Fruit fly (Drosophila melanogaster) whole organism, embryonic: Measurements from ENCODE around the gene TMEM216.

Experiments used
- Atf6 ChIP-seq: fragments of 200-800 bp; sonication (Bioruptor generic); IDR thresholded peaks from 2 replicates; pipeline ENCODE4 v1.3.6; 2022; ENCODE audit warnings: missing biosample characterization, missing genetic modification characterization
- CG10267 ChIP-seq: fragments of 200-800 bp; sonication (Bioruptor generic); optimal IDR thresholded peaks from 2 replicates; lab custom pipeline; 2018; ENCODE audit warnings: missing biosample characterization, mild to moderate bottlenecking, missing genetic modification characterization, moderate library complexity
- CG10959 ChIP-seq: fragments of 200-800 bp; sonication (Bioruptor generic); IDR thresholded peaks from 2 replicates; pipeline ENCODE4 v1.3.6; 2022; ENCODE audit warnings: missing biosample characterization, missing genetic modification characterization
- CG11093 ChIP-seq: fragments of 200-800 bp; sonication (Bioruptor generic); IDR thresholded peaks from 3 replicates; pipeline ENCODE4 v1.3.6; 2022; ENCODE audit warnings: missing biosample characterization, missing genetic modification characterization
- CG11695 ChIP-seq: fragments of 200-800 bp; sonication (Bioruptor generic); IDR thresholded peaks from 3 replicates; pipeline ENCODE4 v1.3.6; 2022; ENCODE audit warnings: missing biosample characterization, missing genetic modification characterization
- CG1233 ChIP-seq: fragments of 200-800 bp; sonication (Bioruptor generic); optimal IDR thresholded peaks from 4 replicates; lab custom pipeline; 2018; ENCODE audit warnings: missing biosample characterization, mild to moderate bottlenecking, missing genetic modification characterization
- CG13287 ChIP-seq: fragments of 200-800 bp; sonication (Bioruptor generic); IDR thresholded peaks from 2 replicates; pipeline ENCODE4 v1.3.6; 2022; ENCODE audit warnings: missing biosample characterization, missing genetic modification characterization; ENCODE audit not compliant: partially characterized antibody
- CG14710 ChIP-seq: fragments of 200-800 bp; sonication (Bioruptor generic); optimal IDR thresholded peaks from 3 replicates; lab custom pipeline; 2019; ENCODE audit warnings: missing biosample characterization, mild to moderate bottlenecking, missing genetic modification characterization, moderate library complexity
- CG14860 ChIP-seq: fragments of 200-800 bp; sonication (Bioruptor generic); IDR thresholded peaks from 3 replicates; pipeline ENCODE4 v1.3.6; 2022; ENCODE audit warnings: missing biosample characterization, missing genetic modification characterization; ENCODE audit not compliant: partially characterized antibody
- CG15601 ChIP-seq: fragments of 200-800 bp; sonication (Bioruptor generic); optimal IDR thresholded peaks from 3 replicates; lab custom pipeline; 2019; ENCODE audit warnings: missing biosample characterization, mild to moderate bottlenecking, missing genetic modification characterization, moderate library complexity
- CG17612 ChIP-seq: fragments of 200-800 bp; sonication (Bioruptor generic); IDR thresholded peaks from 2 replicates; pipeline ENCODE4 v1.3.6; 2022; ENCODE audit warnings: missing biosample characterization, missing genetic modification characterization
- CG1832 ChIP-seq: fragments of 200-800 bp; sonication (Bioruptor generic); optimal IDR thresholded peaks from 2 replicates; lab custom pipeline; 2017; ENCODE audit warnings: missing biosample characterization, mild to moderate bottlenecking, missing genetic modification characterization, inconsistent platforms
- CG2875 ChIP-seq: fragments of 200-800 bp; sonication (Bioruptor generic); optimal IDR thresholded peaks from 2 replicates; lab custom pipeline; 2017; ENCODE audit warnings: missing biosample characterization, mild to moderate bottlenecking, missing genetic modification characterization, missing genetic modification reagents
- CG30020 ChIP-seq: fragments of 200-800 bp; optimal IDR thresholded peaks from 2 replicates; lab custom pipeline; 2019; ENCODE audit warnings: missing biosample characterization, mild to moderate bottlenecking, missing genetic modification characterization, moderate library complexity
- CG32772 ChIP-seq: fragments of 200-800 bp; sonication (Bioruptor generic); IDR thresholded peaks from 2 replicates; pipeline ENCODE4 v1.3.6; 2022; ENCODE audit warnings: missing biosample characterization, missing genetic modification characterization
- CG6683 ChIP-seq: fragments of 200-800 bp; sonication (Bioruptor generic); optimal IDR thresholded peaks from 2 replicates; lab custom pipeline; 2017; ENCODE audit warnings: missing biosample characterization, mild to moderate bottlenecking, missing genetic modification characterization, missing genetic modification reagents
- CG6813 ChIP-seq: fragments of 200-800 bp; sonication (Bioruptor generic); optimal IDR thresholded peaks from 2 replicates; lab custom pipeline; 2017; ENCODE audit warnings: missing biosample characterization, missing genetic modification characterization, mild to moderate bottlenecking, moderate library complexity, missing genetic modification reagents
- CG6854 ChIP-seq: fragments of 200-800 bp; sonication (Bioruptor generic); optimal IDR thresholded peaks from 3 replicates; lab custom pipeline; 2017; ENCODE audit warnings: missing biosample characterization, mild to moderate bottlenecking, missing genetic modification characterization
- CG9932 ChIP-seq: fragments of 200-800 bp; sonication (Bioruptor generic); IDR thresholded peaks from 2 replicates; pipeline ENCODE4 v1.3.6; 2022; ENCODE audit warnings: missing biosample characterization, missing genetic modification characterization
- CkIIα-i1 ChIP-seq: fragments of 200-800 bp; sonication (Bioruptor generic); IDR thresholded peaks from 2 replicates; pipeline ENCODE4 v1.3.6; 2022; ENCODE audit warnings: missing biosample characterization, missing genetic modification characterization
- D19A ChIP-seq: fragments of 200-800 bp; optimal IDR thresholded peaks from 3 replicates; lab custom pipeline; 2019; ENCODE audit warnings: missing biosample characterization, mild to moderate bottlenecking, missing genetic modification characterization, moderate library complexity
- Dad ChIP-seq: fragments of 200-800 bp; sonication (Bioruptor generic); optimal IDR thresholded peaks from 3 replicates; lab custom pipeline; 2016; ENCODE audit warnings: missing biosample characterization, missing genetic modification characterization
- Deaf1 ChIP-seq: fragments of 200-800 bp; optimal IDR thresholded peaks from 3 replicates; lab custom pipeline; 2019; ENCODE audit warnings: missing biosample characterization, mild to moderate bottlenecking, missing genetic modification characterization, moderate library complexity
- Dip2 ChIP-seq: fragments of 200-800 bp; sonication (Bioruptor generic); IDR thresholded peaks from 2 replicates; pipeline ENCODE4 v1.3.6; 2022; ENCODE audit warnings: missing biosample characterization, missing genetic modification characterization
- Fer3 ChIP-seq: fragments of 200-800 bp; sonication (Bioruptor generic); optimal IDR thresholded peaks from 2 replicates; lab custom pipeline; 2018; ENCODE audit warnings: missing biosample characterization, mild to moderate bottlenecking, missing genetic modification characterization, moderate library complexity
- Hmx ChIP-seq: fragments of 200-800 bp; sonication (Bioruptor generic); optimal IDR thresholded peaks from 2 replicates; lab custom pipeline; 2016; ENCODE audit warnings: missing biosample characterization, missing genetic modification characterization
- Hr39 ChIP-seq: fragments of >200 bp; optimal IDR thresholded peaks from 2 replicates; lab custom pipeline; 2017
- Hr78 ChIP-seq, 2 experiments: fragments of 200-800 bp in 1 of 2; fragments of >200 bp in 1 of 2; sonication (Bioruptor generic) in 1 of 2; optimal IDR thresholded peaks; 2 replicates each; lab custom pipeline; 2017 to 2019; ENCODE audit warnings: missing biosample characterization in 2 of 2, missing genetic modification characterization in 2 of 2, mild to moderate bottlenecking in 1 of 2, moderate library complexity in 1 of 2
- Side ChIP-seq: fragments of 200-800 bp; sonication (Bioruptor generic); optimal IDR thresholded peaks from 2 replicates; lab custom pipeline; 2016; ENCODE audit warnings: missing biosample characterization, missing genetic modification characterization
- Stat92E ChIP-seq, 3 experiments: fragments of >200 bp in 2 of 3; fragments of 200-800 bp in 1 of 3; sonication (Bioruptor generic) in 1 of 3; optimal IDR thresholded peaks; 2 replicates each; lab custom pipeline; 2017 to 2019; ENCODE audit warnings: missing biosample characterization in 3 of 3, missing genetic modification characterization in 3 of 3, mild to moderate bottlenecking in 1 of 3, moderate library complexity in 1 of 3
- Tbp ChIP-seq: fragments of >200 bp; optimal IDR thresholded peaks from 2 replicates; lab custom pipeline; 2018; ENCODE audit warnings: missing biosample characterization, missing genetic modification characterization
- Vsx1 ChIP-seq: fragments of 200-800 bp; sonication (Bioruptor generic); optimal IDR thresholded peaks from 2 replicates; lab custom pipeline; 2017; ENCODE audit warnings: missing biosample characterization, mild to moderate bottlenecking, missing genetic modification characterization, missing genetic modification reagents
- bcd ChIP-seq: fragments of 200-800 bp; sonication (Bioruptor generic); optimal IDR thresholded peaks from 2 replicates; lab custom pipeline; 2017; ENCODE audit warnings: missing biosample characterization, mild to moderate bottlenecking, missing genetic modification characterization
- chn ChIP-seq: fragments of 200-800 bp; sonication (Bioruptor generic); optimal IDR thresholded peaks from 2 replicates; lab custom pipeline; 2016; ENCODE audit warnings: missing biosample characterization, missing genetic modification characterization
- danr ChIP-seq: fragments of 200-800 bp; sonication (Bioruptor generic); IDR thresholded peaks from 2 replicates; pipeline ENCODE4 v1.3.6; 2022; ENCODE audit warnings: missing biosample characterization, missing genetic modification characterization
- ems ChIP-seq: fragments of 200-800 bp; sonication (Bioruptor generic); optimal IDR thresholded peaks from 3 replicates; lab custom pipeline; 2016; ENCODE audit warnings: missing biosample characterization, missing genetic modification characterization
- gem ChIP-seq: fragments of 200-800 bp; sonication (Bioruptor generic); optimal IDR thresholded peaks from 2 replicates; lab custom pipeline; 2019; ENCODE audit warnings: missing biosample characterization, mild to moderate bottlenecking, missing genetic modification characterization, moderate library complexity
- h ChIP-seq: fragments of >200 bp; optimal IDR thresholded peaks from 2 replicates; lab custom pipeline; 2017
- kah ChIP-seq: fragments of 200-800 bp; sonication (Bioruptor generic); optimal IDR thresholded peaks from 2 replicates; lab custom pipeline; 2018; ENCODE audit warnings: missing biosample characterization, mild to moderate bottlenecking, missing genetic modification characterization
- ken ChIP-seq: fragments of 200-800 bp; sonication (Bioruptor generic); IDR thresholded peaks from 3 replicates; pipeline ENCODE4 v1.3.6; 2022; ENCODE audit warnings: missing biosample characterization, missing genetic modification characterization
- lab ChIP-seq: fragments of 200-800 bp; sonication (Bioruptor generic); optimal IDR thresholded peaks from 3 replicates; lab custom pipeline; 2017; ENCODE audit warnings: missing biosample characterization, missing genetic modification characterization, mild to moderate bottlenecking, moderate library complexity, missing genetic modification reagents
- mld ChIP-seq: fragments of 200-800 bp; sonication (Bioruptor generic); IDR thresholded peaks from 3 replicates; pipeline ENCODE4 v1.3.6; 2022; ENCODE audit warnings: missing biosample characterization, missing genetic modification characterization; ENCODE audit not compliant: partially characterized antibody
- pros ChIP-seq: fragments of 200-800 bp; sonication (Bioruptor generic); optimal IDR thresholded peaks from 3 replicates; lab custom pipeline; 2019; ENCODE audit warnings: missing biosample characterization, mild to moderate bottlenecking, missing genetic modification characterization, moderate library complexity
- repo ChIP-seq: fragments of 200-800 bp; sonication (Bioruptor generic); optimal IDR thresholded peaks from 2 replicates; lab custom pipeline; 2016; ENCODE audit warnings: missing biosample characterization, missing genetic modification characterization
- sc ChIP-seq, 3 experiments: fragments of >200 bp in 2 of 3; fragments of 200-800 bp in 1 of 3; sonication (Bioruptor generic) in 1 of 3; optimal IDR thresholded peaks; 2 replicates in 2 of 3; 3 replicates in 1 of 3; lab custom pipeline; 2017; ENCODE audit warnings: mild to moderate bottlenecking in 1 of 3, missing biosample characterization in 1 of 3, missing genetic modification characterization in 1 of 3, missing genetic modification reagents in 1 of 3
- slp2 ChIP-seq: fragments of 200-800 bp; sonication (Bioruptor generic); optimal IDR thresholded peaks from 2 replicates; lab custom pipeline; 2016; ENCODE audit warnings: missing biosample characterization, missing genetic modification characterization
- tin ChIP-seq: fragments of 200-800 bp; sonication (Bioruptor generic); optimal IDR thresholded peaks from 3 replicates; lab custom pipeline; 2016; ENCODE audit warnings: missing biosample characterization, missing genetic modification characterization
- unc-4 ChIP-seq: fragments of 200-800 bp; sonication (Bioruptor generic); IDR thresholded peaks from 2 replicates; pipeline ENCODE4 v1.3.6; 2022; ENCODE audit warnings: missing biosample characterization, missing genetic modification characterization; ENCODE audit not compliant: partially characterized antibody
- z ChIP-seq: fragments of 200-800 bp; sonication (Bioruptor generic); IDR thresholded peaks from 3 replicates; pipeline ENCODE4 v1.3.6; 2022; ENCODE audit warnings: missing biosample characterization, missing genetic modification characterization

TMEM216 gene

DNA sequence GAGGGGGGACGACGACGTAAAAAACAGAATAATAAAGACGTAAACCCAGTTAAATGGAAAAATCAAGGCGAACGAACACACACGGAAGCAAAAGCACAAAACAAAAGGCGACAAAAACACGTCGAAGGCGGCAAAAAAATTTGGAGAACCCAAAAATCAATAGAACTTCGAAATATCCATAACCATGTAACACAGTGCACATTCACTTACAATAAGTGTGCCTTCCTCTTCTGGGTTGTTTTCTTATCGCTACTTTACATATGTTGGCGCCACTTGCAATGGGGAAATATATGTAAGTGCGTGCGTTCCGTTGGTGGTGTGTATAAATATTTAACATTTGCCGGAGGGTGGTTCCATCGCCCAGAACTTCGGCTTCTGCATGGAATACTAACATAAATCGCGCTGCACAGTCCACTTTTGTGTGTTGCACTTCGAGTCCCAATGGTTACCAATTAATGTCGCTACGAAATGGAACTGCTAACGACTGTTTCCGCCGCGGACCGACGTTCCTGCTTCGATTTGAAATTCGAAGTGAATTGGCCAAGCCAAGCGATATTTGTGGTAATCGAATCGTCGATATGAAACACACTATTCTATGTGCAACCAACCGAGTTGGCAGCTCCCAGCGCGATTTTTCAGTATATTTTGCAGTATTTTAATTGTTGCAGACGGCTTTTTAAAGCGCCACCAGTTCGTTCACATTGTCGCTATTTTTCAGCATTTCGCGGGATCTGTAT is 31.3 kb downstream of the TMEM216 start, which contains the start of the genes CG9801 and Nasp (continued):
- TF ChIP-seq CG6683 (GFP tag; lab: Kevin White, UChicago): no peak
- TF ChIP-seq CG1233 (GFP tag; lab: Kevin White, UChicago): no peak
- TF ChIP-seq gem (tag; lab: Kevin White, UChicago): no peak
- no peak for TF ChIP-seq CG11695
- TF ChIP-seq Dad (GFP tag; lab: Kevin White, UChicago): peak; percentile 35
- TF ChIP-seq Hmx: no peak
- TF ChIP-seq Vsx1: no peak
- peak; percentile 74 for TF ChIP-seq unc-4
- peak; percentile 31 for TF ChIP-seq repo (GFP tag; lab: Kevin White, UChicago)
- peak; percentile 56; the same call in 2 of the 3 replicates for TF ChIP-seq CG14860
- TF ChIP-seq CG17612 (GFP tag; lab: Robert Waterston, UW): no peak
- no peak for TF ChIP-seq CG1832
- TF ChIP-seq CG11093: no peak
- TF ChIP-seq CkIIα-i1 (GFP tag; lab: Robert Waterston, UW): no peak
- TF ChIP-seq danr (GFP tag; lab: Robert Waterston, UW): no peak
- peak; percentile 45 for TF ChIP-seq chn (GFP tag; lab: Kevin White, UChicago)
- no peak for TF ChIP-seq CG6854 (GFP tag; lab: Kevin White, UChicago)
- no peak for TF ChIP-seq CG10959 (GFP tag; lab: Robert Waterston, UW)
- no peak for TF ChIP-seq Dip2 (GFP tag; lab: Robert Waterston, UW)
- no peak for TF ChIP-seq h
- TF ChIP-seq CG6813 (GFP tag; lab: Kevin White, UChicago): peak; percentile 4
- no peak for TF ChIP-seq Side (GFP tag; lab: Kevin White, UChicago)
- TF ChIP-seq CG2875 (GFP tag; lab: Kevin White, UChicago): no peak
- TF ChIP-seq z (GFP tag; lab: Robert Waterston, UW): no peak
- peak; percentile 79 for TF ChIP-seq CG13287
- TF ChIP-seq Deaf1: peak; percentile 32
- peak; percentile 13 for TF ChIP-seq ems
- no peak for TF ChIP-seq tin (GFP tag; lab: Kevin White, UChicago)
- TF ChIP-seq Fer3 (tag; lab: Kevin White, UChicago): no peak
- TF ChIP-seq Hr39 (lab: Kevin White, UChicago): no peak
- peak; percentile 67 for TF ChIP-seq CG14710 (tag; lab: Kevin White, UChicago)
- peak; percentile 63 for TF ChIP-seq mld (GFP tag; lab: Robert Waterston, UW)
- peak; percentile 44 for TF ChIP-seq CG15601 (tag; lab: Kevin White, UChicago)
- peak; percentile 28 for TF ChIP-seq bcd (GFP tag; lab: Kevin White, UChicago)
- 0 out of 2 replicates have a peak, but pooled peaks have one; percentile 29 for TF ChIP-seq CG32772
- no peak for TF ChIP-seq Tbp (GFP tag; lab: Kevin White, UChicago)
- TF ChIP-seq D19A (tag; lab: Kevin White, UChicago): no peak
- peak; percentile 20 for TF ChIP-seq kah (GFP tag; lab: Kevin White, UChicago)
- no peak for TF ChIP-seq Atf6
- peak; percentile 35 for TF ChIP-seq CG30020
- TF ChIP-seq Hr78 (GFP tag; optimal IDR thresholded peaks at IDR 0.05; lab: Kevin White, UChicago): no peak
- peak; percentile 63 for TF ChIP-seq lab (GFP tag; lab: Kevin White, UChicago)
- peak; percentile 54 for TF ChIP-seq CG10267
- TF ChIP-seq CG9932 (GFP tag; lab: Robert Waterston, UW): peak; percentile 55
- TF ChIP-seq slp2 (GFP tag; lab: Kevin White, UChicago): peak; percentile 44
- no peak for TF ChIP-seq ken (GFP tag; lab: Robert Waterston, UW)
- TF ChIP-seq sc (optimal IDR thresholded peaks at IDR 0.05; lab: Kevin White, UChicago): no peak
- no peak for TF ChIP-seq sc (GFP tag; optimal IDR thresholded peaks at IDR 0.05; lab: Kevin White, UChicago)
- TF ChIP-seq pros (GFP tag; lab: Kevin White, UChicago): peak; percentile 2
- TF ChIP-seq Stat92E (GFP tag; optimal IDR thresholded peaks at IDR 0.05; lab: Kevin White, UChicago): peak in 1 of 3 experiments; percentile 63
